Worm (Caenorhabditis elegans) whole organism, L1 larva: Measurements from ENCODE around the gene Y38H8A.7.

ENCODE experiments used
- C04F5.9 ChIP-seq: sonication (generic microtip); optimal IDR thresholded peaks from 2 replicates; lab custom pipeline; 2016; ENCODE audit warnings: missing genetic modification characterization, missing compliant biosample characterization
- C16A3.4 ChIP-seq: fragments of 150-350 bp; optimal IDR thresholded peaks from 2 replicates; lab custom pipeline; 2014; ENCODE audit warnings: missing biosample characterization, missing genetic modification characterization
- F16B12.6 ChIP-seq: fragments of 150-350 bp; optimal IDR thresholded peaks from 2 replicates; lab custom pipeline; 2014; ENCODE audit warnings: missing biosample characterization, missing genetic modification characterization
- Y116A8C.19 ChIP-seq: sonication (generic microtip); optimal IDR thresholded peaks from 2 replicates; lab custom pipeline; 2016; ENCODE audit warnings: missing compliant biosample characterization, missing genetic modification characterization, borderline replicate concordance
- aha-1 ChIP-seq: fragments of 150-350 bp; optimal IDR thresholded peaks from 2 replicates; lab custom pipeline; 2014; ENCODE audit warnings: missing biosample characterization, missing genetic modification characterization
- alr-1 ChIP-seq: fragments of 200-800 bp; sonication (Bioruptor generic); optimal IDR thresholded peaks from 2 replicates; lab custom pipeline; 2018; ENCODE audit warnings: borderline replicate concordance, mild to moderate bottlenecking, missing genetic modification characterization, missing compliant biosample characterization
- aly-2 ChIP-seq: fragments of 150-350 bp; optimal IDR thresholded peaks from 2 replicates; lab custom pipeline; 2014; ENCODE audit warnings: missing biosample characterization, missing genetic modification characterization
- blmp-1 ChIP-seq: fragments of 150-350 bp; optimal IDR thresholded peaks from 2 replicates; lab custom pipeline; 2014; ENCODE audit warnings: missing biosample characterization, missing genetic modification characterization
- ceh-88 ChIP-seq: fragments of 200-800 bp; sonication (Bioruptor generic); IDR thresholded peaks from 2 replicates; pipeline ENCODE4 v1.3.6; 2022; ENCODE audit warnings: missing genetic modification characterization, missing compliant biosample characterization
- dpl-1 ChIP-seq, 3 experiments: fragments of 150-350 bp in 2 of 3; sonication (generic microtip) in 1 of 3; optimal IDR thresholded peaks; 2 replicates each; lab custom pipeline; 2014 to 2017; ENCODE audit warnings: missing biosample characterization in 3 of 3, missing genetic modification characterization in 3 of 3, missing genetic modification reagents in 3 of 3
- dsc-1 ChIP-seq: sonication (generic microtip); optimal IDR thresholded peaks from 2 replicates; lab custom pipeline; 2016; ENCODE audit warnings: mild to moderate bottlenecking, missing genetic modification characterization, missing compliant biosample characterization
- efl-1 ChIP-seq, 4 experiments: fragments of 150-350 bp; optimal IDR thresholded peaks in 3 of 4; peaks in 1 of 4; 1 replicate in 1 of 4; 2 replicates in 3 of 4; lab custom pipeline; 2014; ENCODE audit warnings: missing biosample characterization in 2 of 4, missing genetic modification characterization in 2 of 4, missing genetic modification reagents in 2 of 4
- efl-3 ChIP-seq: fragments of 200-800 bp; sonication (Bioruptor generic); optimal IDR thresholded peaks from 2 replicates; lab custom pipeline; 2018; ENCODE audit warnings: mild to moderate bottlenecking, missing genetic modification characterization, missing compliant biosample characterization
- fkh-8 ChIP-seq: sonication (generic microtip); optimal IDR thresholded peaks from 2 replicates; lab custom pipeline; 2016; ENCODE audit warnings: mild to moderate bottlenecking, missing genetic modification characterization, missing compliant biosample characterization
- fos-1 ChIP-seq: fragments of 150-350 bp; optimal IDR thresholded peaks from 2 replicates; lab custom pipeline; 2014; ENCODE audit warnings: missing biosample characterization, missing genetic modification characterization
- isw-1 ChIP-seq: fragments of 200-800 bp; sonication (Bioruptor generic); IDR thresholded peaks from 2 replicates; pipeline ENCODE4 v1.3.6; 2022; ENCODE audit warnings: missing genetic modification characterization, missing compliant biosample characterization
- lin-13 ChIP-seq: fragments of 150-350 bp; optimal IDR thresholded peaks from 2 replicates; lab custom pipeline; 2014; ENCODE audit warnings: missing biosample characterization, missing genetic modification reagents, missing genetic modification characterization
- lin-14 ChIP-seq: fragments of 200-800 bp; sonication (Bioruptor generic); optimal IDR thresholded peaks from 2 replicates; lab custom pipeline; 2018; ENCODE audit warnings: mild to moderate bottlenecking, missing genetic modification characterization, moderate library complexity, missing compliant biosample characterization
- lin-39 ChIP-seq: fragments of 150-350 bp; optimal IDR thresholded peaks from 2 replicates; lab custom pipeline; 2014; ENCODE audit warnings: missing biosample characterization, missing genetic modification reagents, missing genetic modification characterization
- lsy-2 ChIP-seq, 2 experiments: fragments of 150-350 bp; optimal IDR thresholded peaks; 2 replicates each; lab custom pipeline; 2014; ENCODE audit warnings: missing biosample characterization in 2 of 2, missing genetic modification characterization in 2 of 2
- mab-9 ChIP-seq: fragments of 200-800 bp; sonication (Bioruptor generic); IDR thresholded peaks from 2 replicates; pipeline ENCODE4 v1.3.6; 2022; ENCODE audit warnings: missing genetic modification reagents, missing genetic modification characterization, missing compliant biosample characterization
- mep-1 ChIP-seq: fragments of 150-350 bp; optimal IDR thresholded peaks from 2 replicates; lab custom pipeline; 2014; ENCODE audit warnings: missing biosample characterization, missing genetic modification characterization
- nhr-12 ChIP-seq: sonication (generic microtip); optimal IDR thresholded peaks from 2 replicates; lab custom pipeline; 2017; ENCODE audit warnings: missing biosample characterization, missing genetic modification characterization
- nhr-19 ChIP-seq: fragments of 200-800 bp; sonication (Bioruptor generic); conservative IDR thresholded peaks from 2 replicates; pipeline ENCODE4 v1.3.6; 2022; ENCODE audit warnings: missing genetic modification characterization, missing compliant biosample characterization
- nhr-20 ChIP-seq: sonication (generic microtip); optimal IDR thresholded peaks from 2 replicates; lab custom pipeline; 2016; ENCODE audit warnings: mild to moderate bottlenecking, missing genetic modification characterization, missing compliant biosample characterization
- nhr-47 ChIP-seq: sonication (generic microtip); optimal IDR thresholded peaks from 2 replicates; lab custom pipeline; 2016; ENCODE audit warnings: mild to moderate bottlenecking, missing genetic modification characterization, moderate library complexity, missing compliant biosample characterization
- nhr-77 ChIP-seq: fragments of 150-350 bp; optimal IDR thresholded peaks from 2 replicates; lab custom pipeline; 2014; ENCODE audit warnings: missing biosample characterization, missing genetic modification characterization
- nhr-84 ChIP-seq: sonication (generic microtip); optimal IDR thresholded peaks from 2 replicates; lab custom pipeline; 2017; ENCODE audit warnings: missing biosample characterization, missing genetic modification characterization
- nhr-85 ChIP-seq: sonication (generic microtip); peaks from one replicate; lab custom pipeline; 2016; ENCODE audit warnings: missing genetic modification characterization, inconsistent platforms, missing compliant biosample characterization
- pax-3 ChIP-seq: fragments of 200-800 bp; sonication (Bioruptor generic); optimal IDR thresholded peaks from 2 replicates; lab custom pipeline; 2018; ENCODE audit warnings: mild to moderate bottlenecking, missing genetic modification characterization, moderate library complexity, missing compliant biosample characterization
- pqm-1 ChIP-seq: sonication (generic microtip); optimal IDR thresholded peaks from 3 replicates; lab custom pipeline; 2017; ENCODE audit warnings: missing biosample characterization, missing genetic modification characterization
- tlp-1 ChIP-seq: fragments of 150-350 bp; optimal IDR thresholded peaks from 2 replicates; lab custom pipeline; 2014; ENCODE audit warnings: missing biosample characterization, missing genetic modification characterization
- unc-130 ChIP-seq: fragments of 150-350 bp; optimal IDR thresholded peaks from 2 replicates; lab custom pipeline; 2017; ENCODE audit warnings: missing biosample characterization, missing genetic modification characterization, inconsistent platforms
- zag-1 ChIP-seq: fragments of 150-350 bp; optimal IDR thresholded peaks from 2 replicates; lab custom pipeline; 2014; ENCODE audit warnings: missing biosample characterization, missing genetic modification characterization
- zip-4 ChIP-seq: fragments of 200-800 bp; sonication (Bioruptor generic); optimal IDR thresholded peaks from 2 replicates; lab custom pipeline; 2018; ENCODE audit warnings: mild to moderate bottlenecking, missing genetic modification characterization, moderate library complexity, missing compliant biosample characterization

Y38H8A.7 gene

ce11 chrIV:13453509-13453908 lies 1.8 kb upstream of the Y38H8A.7 start (continued):
- no peak for TF ChIP-seq lin-13 (GFP tag; lab: Kevin White, UChicago)
- no peak for TF ChIP-seq fos-1 (tag; lab: Kevin White, UChicago)
- peak in 1 of 2 experiments; percentile 42 for TF ChIP-seq lsy-2 (tag; optimal IDR thresholded peaks at IDR 0.05; lab: Kevin White, UChicago)
- no peak for TF ChIP-seq nhr-20
- peak; percentile 26 for TF ChIP-seq F16B12.6 (tag; lab: Kevin White, UChicago)
- peak; percentile 28 for TF ChIP-seq blmp-1 (tag; lab: Kevin White, UChicago)
- TF ChIP-seq Y116A8C.19 = no peak
- no peak for TF ChIP-seq nhr-77 (tag; lab: Kevin White, UChicago)
- TF ChIP-seq aha-1 = no peak
- no peak for TF ChIP-seq C16A3.4 (tag; lab: Kevin White, UChicago)

ce11 chrIV:13454698-13455097 lies 602 bp upstream of the Y38H8A.7 start, which contains the start of gene uso-1:
Gene uso-1, minus strand, starts transcription at chrIV:13454798.
- no peak for TF ChIP-seq lin-13 (GFP tag; lab: Kevin White, UChicago)
- TF ChIP-seq C16A3.4 (tag; lab: Kevin White, UChicago) = no peak
- TF ChIP-seq efl-1 (optimal IDR thresholded peaks at IDR 0.05; lab: Kevin White, UChicago) = no peak
- peak in 1 of 2 experiments; percentile 33 for TF ChIP-seq efl-1 (GFP tag; optimal IDR thresholded peaks at IDR 0.05 in 1 of 2; lab: Kevin White, UChicago)
- no peak for TF ChIP-seq aly-2 (tag; lab: Kevin White, UChicago)
- TF ChIP-seq, all 84 proteins: peak for 1

ce11 chrIV:13456893-13457292 lies 1.6 kb downstream of the Y38H8A.7 start:
- TF ChIP-seq lin-39 (tag; lab: Kevin White, UChicago) = no peak
- no peak for TF ChIP-seq tlp-1 (tag; lab: Kevin White, UChicago)
- no peak for TF ChIP-seq lin-14
- TF ChIP-seq aly-2 (tag; lab: Kevin White, UChicago) = no peak
- no peak for TF ChIP-seq ceh-88 (GFP tag; lab: Robert Waterston, UW)
- TF ChIP-seq pqm-1 = no peak
- TF ChIP-seq C04F5.9 (tag; lab: Kevin White, UChicago) = no peak
- no peak for TF ChIP-seq nhr-47
- no peak for TF ChIP-seq nhr-19
- no peak for TF ChIP-seq lin-13 (GFP tag; lab: Kevin White, UChicago)
- TF ChIP-seq zip-4 (GFP tag; lab: Kevin White, UChicago) = no peak
- no peak for TF ChIP-seq pax-3 (tag; lab: Kevin White, UChicago)
- no peak for TF ChIP-seq zag-1 (tag; lab: Kevin White, UChicago)
- no peak for TF ChIP-seq mab-9
- no peak for TF ChIP-seq fkh-8 (tag; lab: Kevin White, UChicago)
- no peak for TF ChIP-seq nhr-12
- TF ChIP-seq efl-3 (GFP tag; lab: Kevin White, UChicago) = no peak

- TF ChIP-seq efl-1 (optimal IDR thresholded peaks at IDR 0.05; lab: Kevin White, UChicago) (no peak), efl-1 (GFP tag; optimal IDR thresholded peaks at IDR 0.05 in 1 of 2; lab: Kevin White, UChicago) (no peak), isw-1 (no peak), fkh-8 (tag; lab: Kevin White, UChicago) (no peak), dsc-1 (tag; lab: Kevin White, UChicago) (no peak), lin-14 (no peak), tlp-1 (tag; lab: Kevin White, UChicago) (no peak), lin-13 (GFP tag; lab: Kevin White, UChicago) (no peak), dpl-1 (GFP tag; optimal IDR thresholded peaks at IDR 0.05; lab: Kevin White, UChicago) (no peak), nhr-84 (tag; lab: Kevin White, UChicago) (no peak), F16B12.6 (tag; lab: Kevin White, UChicago) (no peak), alr-1 (tag; lab: Kevin White, UChicago) (no peak), nhr-77 (tag; lab: Kevin White, UChicago) (no peak), unc-130 (no peak), zip-4 (GFP tag; lab: Kevin White, UChicago) (no peak), C04F5.9 (tag; lab: Kevin White, UChicago) (no peak), fos-1 (tag; lab: Kevin White, UChicago) (no peak), nhr-85 (tag; lab: Kevin White, UChicago) (no peak), mep-1 (tag; lab: Kevin White, UChicago) (no peak)
- TF ChIP-seq, all 84 proteins: peak for 0
Measured at ce11 chrIV:13458237-13458636, 2.9 kb downstream of the Y38H8A.7 start.
